Worm (Caenorhabditis elegans) whole organism, late embryonic: ENCODE measurements around the gene sma-2.

Source experiments
- ama-1 ChIP-seq: fragments of 150-350 bp; optimal IDR thresholded peaks from 2 replicates; lab custom pipeline; 2014
- ceh-31 ChIP-seq: sonication (generic microtip); optimal IDR thresholded peaks from 2 replicates; lab custom pipeline; 2016; ENCODE audit warnings: missing genetic modification characterization, missing compliant biosample characterization
- ceh-6 ChIP-seq: fragments of 200-800 bp; sonication (Bioruptor generic); optimal IDR thresholded peaks from 2 replicates; lab custom pipeline; 2018; ENCODE audit warnings: mild to moderate bottlenecking, missing genetic modification characterization, missing compliant biosample characterization
- fkh-10 ChIP-seq: fragments of 150-350 bp; optimal IDR thresholded peaks from 2 replicates; lab custom pipeline; 2014; ENCODE audit warnings: missing biosample characterization, missing genetic modification reagents, missing genetic modification characterization
- hlh-30 ChIP-seq: sonication (generic microtip); optimal IDR thresholded peaks from 2 replicates; lab custom pipeline; 2017; ENCODE audit warnings: antibody characterized with exemption, missing genetic modification characterization, missing compliant biosample characterization; ENCODE audit not compliant: insufficient read depth
- mec-3 ChIP-seq: sonication (generic microtip); optimal IDR thresholded peaks from 2 replicates; lab custom pipeline; 2016; ENCODE audit warnings: borderline replicate concordance, missing genetic modification characterization, missing compliant biosample characterization
- nhr-11 ChIP-seq: fragments of 150-350 bp; optimal IDR thresholded peaks from 2 replicates; lab custom pipeline; 2014; ENCODE audit warnings: missing biosample characterization, missing genetic modification characterization
- pha-4 ChIP-seq: fragments of 150-350 bp; optimal IDR thresholded peaks from 2 replicates; lab custom pipeline; 2018; ENCODE audit warnings: missing biosample characterization, missing genetic modification reagents, missing genetic modification characterization

- TF ChIP-seq ceh-6 (GFP tag; lab: Kevin White, UChicago) (no peak), mec-3 (no peak), ama-1 (no peak), hlh-30 (no peak), nhr-11 (tag; lab: Kevin White, UChicago) (peak; percentile 41), pha-4 (tag; lab: Kevin White, UChicago) (no peak), fkh-10 (GFP tag; lab: Kevin White, UChicago) (no peak), ceh-31 (tag; lab: Kevin White, UChicago) (no peak)
Measured at ce11 chrIII:8775953-8776352, 26.5 kb downstream of the sma-2 start, which contains the start of gene snap-29.
